Fruit fly (Drosophila melanogaster): Measurements from ENCODE around the gene CG3164.

CG3164 gene

DNA sequence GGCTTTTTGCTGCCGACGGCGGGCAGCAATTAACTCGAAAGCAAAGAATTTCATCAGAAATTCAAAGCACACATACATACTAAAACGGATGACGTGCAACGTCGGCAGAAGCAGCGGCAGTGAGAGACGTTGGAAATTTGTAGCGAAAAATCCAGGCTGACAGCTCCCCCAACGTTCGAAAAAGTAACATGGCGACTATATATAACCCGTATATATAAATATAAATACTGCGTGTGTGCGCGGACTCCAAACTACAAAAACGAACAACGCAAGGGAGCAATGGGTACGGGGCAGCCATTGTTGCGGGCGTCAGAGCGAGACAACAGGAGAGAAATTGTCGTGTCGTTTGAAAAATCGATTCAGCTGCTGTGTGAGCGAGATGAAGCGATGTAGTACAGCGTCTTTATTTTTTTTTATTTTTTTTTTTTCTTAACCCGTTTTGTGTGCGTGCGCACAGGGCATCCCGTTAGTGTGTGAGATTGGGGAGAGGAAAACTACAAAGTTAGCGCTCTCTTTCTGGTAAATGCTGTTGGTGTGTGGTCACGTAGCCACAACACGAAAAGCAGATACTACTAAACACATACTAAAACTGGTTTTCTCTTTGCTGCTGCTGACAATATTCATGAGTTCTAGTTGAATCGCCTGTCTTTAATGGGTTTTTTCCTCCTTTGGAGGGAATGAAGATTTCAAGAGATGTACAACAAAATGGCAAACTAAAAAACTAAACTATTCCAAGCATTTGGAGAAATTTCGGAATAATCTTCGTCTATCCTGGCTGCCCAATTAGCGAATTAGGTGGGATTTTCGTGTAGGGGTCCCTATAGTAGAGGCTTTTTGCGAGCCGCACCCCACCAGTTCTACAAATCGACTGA lies 30.2 kb upstream of the CG3164 start (continued):
- no peak for TF ChIP-seq E2f1 (GFP tag; IDR thresholded peaks at IDR 0.05)
- TF ChIP-seq ab (GFP tag; optimal IDR thresholded peaks at IDR 0.05): no peak
- TF ChIP-seq CG3726 (GFP tag; IDR thresholded peaks at IDR 0.05): no peak
- TF ChIP-seq cwo (GFP tag; optimal IDR thresholded peaks at IDR 0.05): peak; percentile 52
- no peak for TF ChIP-seq CG12155 (GFP tag; optimal IDR thresholded peaks at IDR 0.05)
- TF ChIP-seq hbn (GFP tag; IDR thresholded peaks at IDR 0.05; ENCODE audit: partially characterized antibody): no peak
- TF ChIP-seq CG8478 (optimal IDR thresholded peaks at IDR 0.05): peak; percentile 55
- no peak for TF ChIP-seq Ptx1 (GFP tag; IDR thresholded peaks at IDR 0.05)
- TF ChIP-seq en (GFP tag; optimal IDR thresholded peaks at IDR 0.05): peak; percentile 19
- TF ChIP-seq Spps (tag; optimal IDR thresholded peaks at IDR 0.05): no peak
- TF ChIP-seq HmgZ (tag; optimal IDR thresholded peaks at IDR 0.05): peak; percentile 78
- TF ChIP-seq CG3995 (GFP tag; optimal IDR thresholded peaks at IDR 0.05): no peak
- peak; percentile 45 for TF ChIP-seq CHES-1-like (GFP tag; optimal IDR thresholded peaks at IDR 0.05)
- peak; percentile 3 for TF ChIP-seq CG12071 (GFP tag; optimal IDR thresholded peaks at IDR 0.05)
- TF ChIP-seq CG9727 (GFP tag; optimal IDR thresholded peaks at IDR 0.05): peak; percentile 37
- no peak for TF ChIP-seq bbx (GFP tag; IDR thresholded peaks at IDR 0.05; ENCODE audit: partially characterized antibody)
- peak; percentile 15 for TF ChIP-seq CG6765 (GFP tag; optimal IDR thresholded peaks at IDR 0.05)
- no peak for TF ChIP-seq D19A (tag; optimal IDR thresholded peaks at IDR 0.05)
- TF ChIP-seq CG14710 (tag; optimal IDR thresholded peaks at IDR 0.05): no peak
- no peak for TF ChIP-seq slbo (GFP tag; IDR thresholded peaks at IDR 0.05)
- TF ChIP-seq MESR4 (GFP tag; optimal IDR thresholded peaks at IDR 0.05): no peak
- TF ChIP-seq Nf-YB (GFP tag; optimal IDR thresholded peaks at IDR 0.05): peak; percentile 59
- TF ChIP-seq CG34422 (GFP tag; IDR thresholded peaks at IDR 0.05): no peak
- peak; percentile 79 for TF ChIP-seq Jarid2 (GFP tag; optimal IDR thresholded peaks at IDR 0.05)
- no peak for TF ChIP-seq CG14441 (GFP tag; IDR thresholded peaks at IDR 0.05)
- TF ChIP-seq chif (GFP tag; optimal IDR thresholded peaks at IDR 0.05): no peak
- TF ChIP-seq CG32772 (GFP tag; IDR thresholded peaks at IDR 0.05): no peak
- no peak for TF ChIP-seq Hr3 (GFP tag; optimal IDR thresholded peaks at IDR 0.05)
- TF ChIP-seq YL-1 (GFP tag; optimal IDR thresholded peaks at IDR 0.05): peak; percentile 26
- no peak for TF ChIP-seq Ets65A (GFP tag)
- peak; percentile 39 for TF ChIP-seq CG15479 (GFP tag; optimal IDR thresholded peaks at IDR 0.05)
- TF ChIP-seq hkb (optimal IDR thresholded peaks at IDR 0.05): no peak
- TF ChIP-seq hkb (GFP tag; IDR thresholded peaks at IDR 0.05): no peak
- TF ChIP-seq CG16863 (GFP tag; optimal IDR thresholded peaks at IDR 0.05): no peak
- no peak for TF ChIP-seq ap (GFP tag; IDR thresholded peaks at IDR 0.05)
- TF ChIP-seq CG11695 (GFP tag; IDR thresholded peaks at IDR 0.05): no peak
- no peak for TF ChIP-seq kah (GFP tag; optimal IDR thresholded peaks at IDR 0.05)
- peak; percentile 82 for TF ChIP-seq Nf-YC (tag; optimal IDR thresholded peaks at IDR 0.05)
- TF ChIP-seq H2.0 (GFP tag; IDR thresholded peaks at IDR 0.05): no peak
- TF ChIP-seq ac (GFP tag; optimal IDR thresholded peaks at IDR 0.05): no peak
- no peak for TF ChIP-seq CG1024 (GFP tag; IDR thresholded peaks at IDR 0.05)
- no peak for TF ChIP-seq usp (GFP tag; optimal IDR thresholded peaks at IDR 0.05)
- peak; percentile 60 for TF ChIP-seq CrebB (tag; optimal IDR thresholded peaks at IDR 0.05)
- TF ChIP-seq CG18011 (GFP tag; optimal IDR thresholded peaks at IDR 0.05): no peak
- TF ChIP-seq fd64A (GFP tag; optimal IDR thresholded peaks at IDR 0.05): no peak
- TF ChIP-seq CG1233 (GFP tag; optimal IDR thresholded peaks at IDR 0.05): no peak
- no peak for TF ChIP-seq H15 (GFP tag; IDR thresholded peaks at IDR 0.05)
- TF ChIP-seq gem (tag; optimal IDR thresholded peaks at IDR 0.05): peak; percentile 6
- no peak for TF ChIP-seq mam (GFP tag; optimal IDR thresholded peaks at IDR 0.05)
- TF ChIP-seq MTF-1 (GFP tag; optimal IDR thresholded peaks at IDR 0.05; ENCODE audit: borderline replicate concordance): peak; percentile 54
- TF ChIP-seq Nf-YA (GFP tag; IDR thresholded peaks at IDR 0.05): no peak

Measured in whole organism, embryonic.